Worm (Caenorhabditis elegans): ENCODE data around the gene his-2.

Gene his-2

ce11 chrV:16061993-16062392 lies 19.9 kb upstream of the his-2 start, which contains the start of gene fbxa-100:
Gene fbxa-100, minus strand, starts transcription at chrV:16062093.
- TF ChIP-seq F13C5.2 (tag; optimal IDR thresholded peaks at IDR 0.05) = no peak
- no peak for TF ChIP-seq flt-1 (GFP tag; IDR thresholded peaks at IDR 0.05)
- no peak for TF ChIP-seq sea-1 (GFP tag; conservative IDR thresholded peaks at IDR 0.05)
- TF ChIP-seq pes-1 (GFP tag; IDR thresholded peaks at IDR 0.05) = no peak

DNA sequence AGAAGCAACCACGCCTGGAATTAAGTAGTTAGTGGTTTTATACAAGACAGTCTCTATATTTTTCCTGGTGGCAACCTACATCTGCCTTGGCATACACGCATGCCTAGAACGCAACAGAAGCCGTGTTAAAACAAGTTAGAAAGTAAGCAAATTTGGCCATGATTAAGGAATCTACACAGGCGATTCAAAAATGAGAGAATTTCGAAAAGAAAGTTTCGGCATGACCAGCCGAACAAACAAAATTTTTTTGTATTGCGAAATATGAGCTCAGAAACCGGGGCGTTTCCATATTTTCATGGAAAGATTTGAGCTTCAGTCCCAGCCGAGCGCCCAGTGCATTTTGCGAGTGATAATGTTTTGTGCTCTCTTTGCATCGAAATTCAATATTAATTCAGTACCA lies 18.1 kb upstream of the his-2 start, which contains the start of gene F14H3.15:
F14H3.15 (minus strand) TSS at position 101 of the 400 bp plus-strand sequence.
- TF ChIP-seq F13C5.2 (tag; optimal IDR thresholded peaks at IDR 0.05) (no peak), tbx-37 (GFP tag; conservative IDR thresholded peaks at IDR 0.05) (no peak), tra-4 (tag; optimal IDR thresholded peaks at IDR 0.05) (no peak), ama-1 (optimal IDR thresholded peaks at IDR 0.05) (no peak), tbx-11 (GFP tag; IDR thresholded peaks at IDR 0.05) (no peak), hnd-1 (tag; optimal IDR thresholded peaks at IDR 0.05) (no peak), flt-1 (GFP tag; IDR thresholded peaks at IDR 0.05) (no peak), ceh-36 (tag; optimal IDR thresholded peaks at IDR 0.05) (no peak)

- no peak for TF ChIP-seq hnd-1 (tag; optimal IDR thresholded peaks at IDR 0.05)
- no peak for TF ChIP-seq hmg-4 (GFP tag; optimal IDR thresholded peaks at IDR 0.05)
- no peak for TF ChIP-seq hmbx-1 (tag; optimal IDR thresholded peaks at IDR 0.05)
- TF ChIP-seq tbx-37 (GFP tag; conservative IDR thresholded peaks at IDR 0.05) = no peak
- TF ChIP-seq ama-1 (optimal IDR thresholded peaks at IDR 0.05) = no peak
- no peak for TF ChIP-seq flt-1 (GFP tag; IDR thresholded peaks at IDR 0.05)
- no peak for TF ChIP-seq ceh-36 (tag; optimal IDR thresholded peaks at IDR 0.05)
- no peak for TF ChIP-seq pes-1 (GFP tag; IDR thresholded peaks at IDR 0.05)
- no peak for TF ChIP-seq tra-4 (tag; optimal IDR thresholded peaks at IDR 0.05)
Measured at ce11 chrV:16058872-16059271, 16.8 kb upstream of the his-2 start, which contains the start of gene F14H3.6. Gene F14H3.6, minus strand, starts transcription at chrV:16058893.

ce11 chrV:16057010-16057463 lies 15.0 kb upstream of the his-2 start, which contains the start of gene F14H3.5:
Gene F14H3.5, minus strand, starts transcription at chrV:16057060.
- TF ChIP-seq scrt-1 (GFP tag; IDR thresholded peaks at IDR 0.05) (no peak), aly-1 (tag; optimal IDR thresholded peaks at IDR 0.05) (no peak), pes-1 (GFP tag; IDR thresholded peaks at IDR 0.05) (no peak), hmbx-1 (tag; optimal IDR thresholded peaks at IDR 0.05) (no peak), ets-7 (tag; optimal IDR thresholded peaks at IDR 0.05) (no peak), flt-1 (GFP tag; IDR thresholded peaks at IDR 0.05) (no peak), hmg-4 (GFP tag; optimal IDR thresholded peaks at IDR 0.05) (no peak), ama-1 (optimal IDR thresholded peaks at IDR 0.05) (no peak), ceh-36 (tag; optimal IDR thresholded peaks at IDR 0.05) (no peak), hnd-1 (tag; optimal IDR thresholded peaks at IDR 0.05) (no peak), B0310.2 (tag; optimal IDR thresholded peaks at IDR 0.05) (no peak), ceh-13 (GFP tag; optimal IDR thresholded peaks at IDR 0.05) (no peak), sea-1 (GFP tag; conservative IDR thresholded peaks at IDR 0.05) (no peak), tbx-37 (GFP tag; conservative IDR thresholded peaks at IDR 0.05) (no peak), tbx-11 (GFP tag; IDR thresholded peaks at IDR 0.05) (no peak), F13C5.2 (tag; optimal IDR thresholded peaks at IDR 0.05) (no peak)

DNA sequence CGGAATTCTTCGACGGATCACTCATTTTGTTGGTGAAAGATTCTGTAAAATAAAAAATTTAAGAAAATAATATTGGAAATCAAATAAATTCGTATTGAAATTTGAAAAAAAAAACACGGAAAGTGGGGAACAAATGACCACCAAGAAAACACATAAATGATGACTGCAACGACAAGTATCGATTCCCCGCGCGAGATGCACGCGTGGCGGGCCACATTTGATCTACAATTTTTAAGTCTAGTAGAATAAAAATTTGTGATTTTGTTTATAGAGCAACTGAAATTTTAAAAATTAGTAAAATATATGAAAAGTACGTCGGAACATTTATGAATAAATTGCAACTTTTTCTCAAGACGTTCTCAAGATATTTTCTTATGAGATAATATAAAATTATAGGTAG lies 12.9 kb upstream of the his-2 start, which contains the start of gene F14H3.4:
F14H3.4 (minus strand) TSS at position 42 of the 400 bp plus-strand sequence.
- TF ChIP-seq hmbx-1 (tag; optimal IDR thresholded peaks at IDR 0.05) (no peak), ceh-13 (GFP tag; optimal IDR thresholded peaks at IDR 0.05) (no peak), ets-7 (tag; optimal IDR thresholded peaks at IDR 0.05) (no peak), pes-1 (GFP tag; IDR thresholded peaks at IDR 0.05) (no peak)

DNA sequence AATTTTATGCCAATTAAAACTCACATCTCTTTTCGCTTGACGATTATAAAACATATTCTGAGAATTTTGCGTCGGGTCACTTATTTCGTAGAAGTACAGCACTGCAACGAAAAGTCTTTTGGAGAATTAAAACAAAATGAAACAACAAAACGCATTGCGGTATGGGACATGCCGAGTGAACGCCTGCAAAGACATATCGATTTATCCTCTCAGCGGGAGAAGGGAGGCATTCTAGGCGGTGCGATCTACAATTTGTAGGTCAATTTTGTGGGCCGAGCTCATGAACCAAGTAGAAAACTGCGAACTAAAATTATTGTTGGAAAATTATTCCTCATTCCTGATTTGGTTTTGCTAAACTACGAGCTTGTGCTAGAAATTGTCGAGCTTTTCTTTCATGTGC lies 11.3 kb upstream of the his-2 start, which contains the start of gene F14H3.3:
F14H3.3 (minus strand) TSS at position 101 of the 400 bp plus-strand sequence.
- TF ChIP-seq tbx-11 (GFP tag; IDR thresholded peaks at IDR 0.05) (no peak), hnd-1 (tag; optimal IDR thresholded peaks at IDR 0.05) (no peak), flt-1 (GFP tag; IDR thresholded peaks at IDR 0.05) (no peak), B0310.2 (tag; optimal IDR thresholded peaks at IDR 0.05) (no peak)

DNA sequence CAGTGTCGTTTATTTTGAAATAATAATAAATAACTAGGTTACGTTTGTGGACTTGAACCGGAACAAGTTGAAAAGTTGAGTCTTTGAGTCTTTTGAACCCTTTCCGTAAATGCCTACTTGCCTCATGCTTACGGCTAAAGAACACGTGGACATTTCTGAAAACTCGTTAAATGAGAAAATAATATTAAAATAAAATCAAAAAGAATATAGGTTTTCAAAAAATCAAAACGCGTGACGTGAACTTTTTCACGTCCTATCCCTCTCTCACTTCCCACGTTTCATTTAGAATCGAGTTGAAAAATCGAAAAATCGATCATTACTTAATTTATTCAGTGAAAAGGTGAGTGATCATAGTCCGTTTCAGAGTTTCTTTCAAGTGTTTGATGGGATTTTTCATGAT lies 7.1 kb upstream of the his-2 start, which contains the start of gene best-12:
best-12 (plus strand) TSS at position 301 of the 400 bp plus-strand sequence.
- TF ChIP-seq hmg-4 (GFP tag; optimal IDR thresholded peaks at IDR 0.05) (no peak), flt-1 (GFP tag; IDR thresholded peaks at IDR 0.05) (no peak), ama-1 (optimal IDR thresholded peaks at IDR 0.05) (no peak), scrt-1 (GFP tag; IDR thresholded peaks at IDR 0.05) (no peak), hnd-1 (tag; optimal IDR thresholded peaks at IDR 0.05) (no peak), hmbx-1 (tag; optimal IDR thresholded peaks at IDR 0.05) (no peak), ceh-36 (tag; optimal IDR thresholded peaks at IDR 0.05) (no peak), ceh-13 (GFP tag; optimal IDR thresholded peaks at IDR 0.05) (no peak), tbx-37 (GFP tag; conservative IDR thresholded peaks at IDR 0.05) (no peak), tbx-11 (GFP tag; IDR thresholded peaks at IDR 0.05) (no peak), aly-1 (tag; optimal IDR thresholded peaks at IDR 0.05) (no peak), ets-7 (tag; optimal IDR thresholded peaks at IDR 0.05) (no peak), sea-1 (GFP tag; conservative IDR thresholded peaks at IDR 0.05) (no peak), B0310.2 (tag; optimal IDR thresholded peaks at IDR 0.05) (no peak), pes-1 (GFP tag; IDR thresholded peaks at IDR 0.05) (no peak), tra-4 (tag; optimal IDR thresholded peaks at IDR 0.05) (no peak)

DNA sequence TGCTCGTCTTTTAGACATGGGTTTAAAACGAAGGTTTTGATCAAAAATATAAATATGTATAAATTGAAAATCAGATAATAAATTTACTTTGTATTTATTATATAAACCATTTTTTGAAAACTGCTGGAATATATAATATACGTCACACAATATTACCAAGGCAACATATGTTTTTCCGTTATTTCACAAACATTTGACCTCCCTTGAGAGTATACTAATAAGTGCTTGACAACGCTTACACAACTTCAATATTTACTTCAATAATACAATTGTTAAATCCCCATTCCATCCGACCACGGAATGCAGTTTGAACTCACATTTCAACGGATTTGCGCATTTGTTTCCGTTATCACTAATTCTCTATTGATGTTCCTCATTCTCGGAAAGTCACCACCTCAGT lies 5.4 kb upstream of the his-2 start, which contains the start of gene str-198:
str-198 (plus strand) TSS at position 301 of the 400 bp plus-strand sequence.
- TF ChIP-seq hmg-4 (GFP tag; optimal IDR thresholded peaks at IDR 0.05) (no peak), scrt-1 (GFP tag; IDR thresholded peaks at IDR 0.05) (no peak), ama-1 (optimal IDR thresholded peaks at IDR 0.05) (no peak), tbx-11 (GFP tag; IDR thresholded peaks at IDR 0.05) (no peak), aly-1 (tag; optimal IDR thresholded peaks at IDR 0.05) (no peak), ceh-36 (tag; optimal IDR thresholded peaks at IDR 0.05) (no peak), ets-7 (tag; optimal IDR thresholded peaks at IDR 0.05) (no peak), flt-1 (GFP tag; IDR thresholded peaks at IDR 0.05) (no peak)

Measured in whole organism, early embryonic.